Worm (Caenorhabditis elegans) whole organism, L2 larva: ENCODE results near the gene Y17G9B.8.
A peak's percentile ranks its signal among the peaks of the same experiment; 100 is the strongest.

Experiments
- C34F6.9 ChIP-seq: fragments of 150-350 bp; optimal IDR thresholded peaks from 2 replicates; lab custom pipeline; 2014; ENCODE audit warnings: missing biosample characterization, missing genetic modification characterization
- F13H6.1 ChIP-seq: sonication (generic microtip); optimal IDR thresholded peaks from 2 replicates; lab custom pipeline; 2016; ENCODE audit warnings: missing genetic modification characterization, missing compliant biosample characterization
- R02D3.7 ChIP-seq: fragments of 150-350 bp; optimal IDR thresholded peaks from 2 replicates; lab custom pipeline; 2014; ENCODE audit warnings: missing biosample characterization, missing genetic modification characterization
- Y55F3AM.14 ChIP-seq: fragments of 200-800 bp; sonication (Bioruptor generic); optimal IDR thresholded peaks from 2 replicates; lab custom pipeline; 2018; ENCODE audit warnings: mild to moderate bottlenecking, missing genetic modification characterization, missing compliant biosample characterization
- ZK546.5 ChIP-seq: sonication (generic microtip); optimal IDR thresholded peaks from 2 replicates; lab custom pipeline; 2017; ENCODE audit warnings: missing biosample characterization, missing genetic modification characterization
- alr-1 ChIP-seq: fragments of 150-350 bp; optimal IDR thresholded peaks from 2 replicates; lab custom pipeline; 2014; ENCODE audit warnings: missing biosample characterization, missing genetic modification characterization
- ama-1 ChIP-seq: fragments of 150-350 bp; optimal IDR thresholded peaks from 2 replicates; lab custom pipeline; 2018; ENCODE audit warnings: inconsistent platforms
- blmp-1 ChIP-seq: sonication (generic microtip); optimal IDR thresholded peaks from 2 replicates; lab custom pipeline; 2017; ENCODE audit warnings: missing genetic modification characterization, mild to moderate bottlenecking, missing compliant biosample characterization, antibody characterized with exemption, moderate library complexity; ENCODE audit not compliant: insufficient read depth
- ceh-16 ChIP-seq: fragments of 150-350 bp; optimal IDR thresholded peaks from 2 replicates; lab custom pipeline; 2014; ENCODE audit warnings: missing biosample characterization, missing genetic modification characterization
- crh-2 ChIP-seq: sonication (generic microtip); optimal IDR thresholded peaks from 2 replicates; lab custom pipeline; 2017; ENCODE audit warnings: missing biosample characterization, missing genetic modification characterization
- egl-27 ChIP-seq: sonication (generic microtip); optimal IDR thresholded peaks from 3 replicates; lab custom pipeline; 2017; ENCODE audit warnings: missing biosample characterization, missing genetic modification reagents, missing genetic modification characterization
- elt-3 ChIP-seq: sonication (generic microtip); optimal IDR thresholded peaks from 2 replicates; lab custom pipeline; 2017; ENCODE audit warnings: missing biosample characterization, missing genetic modification characterization
- fos-1 ChIP-seq: fragments of 150-350 bp; optimal IDR thresholded peaks from 2 replicates; lab custom pipeline; 2014; ENCODE audit warnings: missing biosample characterization, missing genetic modification characterization
- gmeb-1 ChIP-seq: fragments of 150-350 bp; optimal IDR thresholded peaks from 2 replicates; lab custom pipeline; 2014; ENCODE audit warnings: missing biosample characterization, missing genetic modification characterization
- lin-11 ChIP-seq: fragments of 150-350 bp; sonication (generic microtip); optimal IDR thresholded peaks from 2 replicates; lab custom pipeline; 2014; ENCODE audit warnings: missing biosample characterization, missing genetic modification characterization, inconsistent platforms, mixed read lengths
- lin-13 ChIP-seq: fragments of 150-350 bp; optimal IDR thresholded peaks from 2 replicates; lab custom pipeline; 2014; ENCODE audit warnings: missing biosample characterization, missing genetic modification reagents, missing genetic modification characterization
- lin-39 ChIP-seq: fragments of 150-350 bp; optimal IDR thresholded peaks from 2 replicates; lab custom pipeline; 2014; ENCODE audit warnings: missing biosample characterization, missing genetic modification reagents, missing genetic modification characterization
- lsy-2 ChIP-seq, 2 experiments: fragments of 150-350 bp in 1 of 2; sonication (generic microtip) in 1 of 2; optimal IDR thresholded peaks; 2 replicates each; lab custom pipeline; 2014 to 2017; ENCODE audit warnings: missing biosample characterization in 2 of 2, missing genetic modification characterization in 2 of 2
- mab-5 ChIP-seq: fragments of 150-350 bp; optimal IDR thresholded peaks from 2 replicates; lab custom pipeline; 2014; ENCODE audit warnings: missing biosample characterization, missing genetic modification characterization
- mdl-1 ChIP-seq, 2 experiments: fragments of 150-350 bp in 1 of 2; sonication (generic microtip) in 1 of 2; optimal IDR thresholded peaks; 2 replicates each; lab custom pipeline; 2017; ENCODE audit warnings: missing biosample characterization in 2 of 2, missing genetic modification characterization in 2 of 2
- nhr-10 ChIP-seq: sonication (generic microtip); optimal IDR thresholded peaks from 2 replicates; lab custom pipeline; 2017; ENCODE audit warnings: missing biosample characterization, missing genetic modification characterization
- nhr-11 ChIP-seq: fragments of 150-350 bp; optimal IDR thresholded peaks from 2 replicates; lab custom pipeline; 2014; ENCODE audit warnings: missing biosample characterization, missing genetic modification characterization
- nhr-21 ChIP-seq: fragments of 150-350 bp; optimal IDR thresholded peaks from 2 replicates; lab custom pipeline; 2014; ENCODE audit warnings: missing biosample characterization, missing genetic modification characterization
- nhr-23 ChIP-seq: fragments of 150-350 bp; optimal IDR thresholded peaks from 2 replicates; lab custom pipeline; 2014; ENCODE audit warnings: missing biosample characterization, missing genetic modification reagents, missing genetic modification characterization
- nhr-25 ChIP-seq: fragments of 150-350 bp; sonication (generic microtip); optimal IDR thresholded peaks from 3 replicates; lab custom pipeline; 2014; ENCODE audit warnings: missing biosample characterization, missing genetic modification characterization
- nhr-6 ChIP-seq: fragments of 150-350 bp; optimal IDR thresholded peaks from 2 replicates; lab custom pipeline; 2014; ENCODE audit warnings: missing biosample characterization, missing genetic modification characterization
- nhr-77 ChIP-seq: fragments of 150-350 bp; optimal IDR thresholded peaks from 2 replicates; lab custom pipeline; 2014; ENCODE audit warnings: missing biosample characterization, missing genetic modification characterization
- peb-1 ChIP-seq: fragments of 150-350 bp; optimal IDR thresholded peaks from 2 replicates; lab custom pipeline; 2014; ENCODE audit warnings: missing biosample characterization, missing genetic modification characterization
- skn-1 ChIP-seq: sonication (generic microtip); optimal IDR thresholded peaks from 2 replicates; lab custom pipeline; 2017; ENCODE audit warnings: missing biosample characterization, missing genetic modification characterization
- sma-3 ChIP-seq: sonication (generic microtip); optimal IDR thresholded peaks from 2 replicates; lab custom pipeline; 2016; ENCODE audit warnings: missing genetic modification reagents, missing genetic modification characterization, missing compliant biosample characterization
- unc-39 ChIP-seq: fragments of 150-350 bp; optimal IDR thresholded peaks from 2 replicates; lab custom pipeline; 2014; ENCODE audit warnings: missing biosample characterization, missing genetic modification characterization
- unc-55 ChIP-seq: fragments of 150-350 bp; sonication (generic microtip); optimal IDR thresholded peaks from 3 replicates; lab custom pipeline; 2014; ENCODE audit warnings: missing biosample characterization, missing genetic modification reagents, missing genetic modification characterization
- ztf-1 ChIP-seq: fragments of 200-800 bp; sonication (Bioruptor generic); conservative IDR thresholded peaks from 2 replicates; pipeline ENCODE4 v1.3.6; 2022; ENCODE audit warnings: missing genetic modification characterization, missing compliant biosample characterization
- ztf-11 ChIP-seq: sonication (generic microtip); optimal IDR thresholded peaks from 2 replicates; lab custom pipeline; 2017; ENCODE audit warnings: missing biosample characterization, missing genetic modification characterization

Gene Y17G9B.8

DNA sequence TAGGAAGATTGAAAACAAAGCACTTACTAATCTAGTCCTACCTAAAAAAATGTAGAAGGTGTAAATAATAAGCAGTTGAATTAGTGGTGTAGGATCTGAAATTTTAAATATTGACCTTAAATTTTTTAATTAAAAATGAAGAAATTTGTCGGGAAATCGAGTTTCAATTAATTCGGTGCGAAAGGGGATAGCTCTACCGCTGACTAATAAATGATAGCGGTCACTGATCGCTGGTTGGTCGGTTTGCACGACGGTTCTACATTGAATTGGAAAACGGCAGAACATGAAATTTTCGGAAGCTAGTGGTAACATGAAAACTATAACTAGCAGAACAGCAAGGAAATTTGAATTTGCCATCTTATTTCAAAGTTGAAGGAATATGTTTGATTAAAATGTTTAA, 21.5 kb upstream of the Y17G9B.8 start, which contains the start of gene set-15:
set-15 (minus strand) TSS at position 101 of the 400 bp plus-strand sequence.
- no peak for TF ChIP-seq alr-1
- TF ChIP-seq nhr-21 (tag; lab: Kevin White, UChicago): no peak
- TF ChIP-seq gmeb-1 (tag; lab: Kevin White, UChicago): no peak
- no peak for TF ChIP-seq lin-11
- no peak for TF ChIP-seq nhr-25 (tag; lab: Kevin White, UChicago)
- no peak for TF ChIP-seq egl-27 (tag; lab: Kevin White, UChicago)
- TF ChIP-seq C34F6.9 (tag; lab: Kevin White, UChicago): no peak
- no peak for TF ChIP-seq R02D3.7 (tag; lab: Kevin White, UChicago)
- TF ChIP-seq ztf-11: no peak
- no peak for TF ChIP-seq mdl-1 (tag; optimal IDR thresholded peaks at IDR 0.05; lab: Kevin White, UChicago)
- no peak for TF ChIP-seq nhr-77 (tag; lab: Kevin White, UChicago)
- no peak for TF ChIP-seq ceh-16 (tag; lab: Kevin White, UChicago)

DNA sequence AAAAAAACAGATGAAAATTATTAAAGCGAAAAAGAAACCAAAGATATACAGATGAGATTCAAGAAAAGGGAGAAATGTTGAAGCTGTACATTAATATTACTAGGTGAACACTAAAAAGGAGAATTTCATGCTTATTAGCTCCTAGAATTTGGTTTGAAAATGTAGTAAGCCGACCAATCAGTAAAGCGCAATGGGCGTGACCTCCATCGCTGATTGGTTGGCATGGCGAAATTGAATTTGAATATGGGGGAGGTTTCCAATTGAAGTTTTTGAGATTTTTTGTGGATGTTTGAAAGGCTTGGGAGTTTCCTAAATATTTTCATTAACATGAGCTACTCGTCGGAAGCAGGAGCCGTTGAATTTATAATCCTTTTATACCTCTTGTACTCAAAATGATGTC, 17.9 kb upstream of the Y17G9B.8 start:
- TF ChIP-seq blmp-1 (tag; lab: Kevin White, UChicago) (no peak), nhr-23 (no peak), crh-2 (tag; lab: Kevin White, UChicago) (no peak), F13H6.1 (tag; lab: Kevin White, UChicago) (no peak), Y55F3AM.14 (GFP tag; lab: Kevin White, UChicago) (no peak)

DNA sequence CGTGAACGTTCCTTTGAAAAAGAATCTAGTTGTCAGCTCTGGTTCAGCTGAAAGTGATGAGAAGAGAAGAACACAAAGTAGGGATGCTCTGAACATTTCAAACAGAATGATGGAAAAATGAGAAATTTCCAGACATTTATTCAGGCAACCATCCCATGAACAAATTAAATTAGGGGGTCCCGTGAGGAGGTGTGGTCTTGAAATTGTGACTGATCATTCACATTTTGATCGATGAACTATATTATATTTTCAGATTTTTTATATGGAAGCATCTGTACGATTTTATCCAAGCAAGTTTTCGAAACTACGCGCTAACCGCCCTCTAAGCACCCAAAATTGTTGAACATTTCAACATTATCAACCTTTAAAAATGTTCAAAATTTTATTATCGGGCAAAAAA, 17.4 kb upstream of the Y17G9B.8 start, which contains the start of gene R11E3.19:
R11E3.19 (minus strand) TSS at position 101 of the 400 bp plus-strand sequence.
- no peak for TF ChIP-seq skn-1 (tag; lab: Kevin White, UChicago)
- TF ChIP-seq lin-11: no peak
- no peak for TF ChIP-seq ztf-1 (GFP tag; lab: Robert Waterston, UW)
- no peak for TF ChIP-seq crh-2 (tag; lab: Kevin White, UChicago)
- no peak for TF ChIP-seq fos-1

DNA sequence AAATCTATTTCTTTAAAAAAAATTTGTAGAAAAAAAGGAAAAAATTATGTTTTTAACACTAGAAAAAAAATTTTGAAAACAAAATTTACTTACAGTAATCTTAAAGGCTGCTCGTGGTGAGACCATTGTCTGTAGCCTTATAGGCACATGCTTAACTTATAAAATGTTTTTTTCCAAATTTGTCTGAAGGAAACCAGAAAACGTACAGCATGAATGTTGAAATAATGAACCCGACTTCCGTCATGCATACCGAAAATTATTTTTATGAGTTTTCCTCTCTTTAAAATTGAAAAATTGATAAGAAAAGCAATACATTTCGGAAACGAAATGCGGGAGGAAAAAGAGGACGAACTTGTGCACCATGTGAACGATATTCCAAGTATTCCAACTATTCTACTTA, 13.2 kb upstream of the Y17G9B.8 start, which contains the start of gene R11E3.2:
R11E3.2 (plus strand) TSS at position 301 of the 400 bp plus-strand sequence.
- TF ChIP-seq nhr-23: no peak
- no peak for TF ChIP-seq lsy-2 (tag; optimal IDR thresholded peaks at IDR 0.05; lab: Kevin White, UChicago)
- no peak for TF ChIP-seq skn-1 (tag; lab: Kevin White, UChicago)
- peak; percentile 29 for TF ChIP-seq fos-1
- no peak for TF ChIP-seq lin-39 (tag; lab: Kevin White, UChicago)
- no peak for TF ChIP-seq lin-11

DNA sequence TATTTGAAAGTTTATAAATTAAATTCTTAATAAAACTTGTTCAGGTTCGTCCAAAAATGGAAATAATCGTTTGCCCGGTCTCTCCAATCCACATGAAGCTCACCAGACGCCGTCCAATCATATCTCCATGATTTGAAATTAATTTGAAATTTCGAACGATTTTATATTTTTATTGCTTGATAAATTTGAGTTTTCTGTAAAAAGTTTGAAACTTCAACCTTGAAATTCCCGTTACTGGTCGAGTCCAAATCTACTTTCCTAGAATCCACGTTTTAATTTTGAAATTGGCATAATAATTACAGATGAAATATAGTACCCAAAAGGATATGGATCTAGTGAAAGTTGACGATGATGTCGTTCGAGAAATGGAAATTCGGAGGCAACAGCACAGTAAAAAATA, 5.8 kb upstream of the Y17G9B.8 start, which contains the start of gene npp-26:
npp-26 (plus strand) TSS at position 301 of the 400 bp plus-strand sequence.
- TF ChIP-seq mab-5 (tag; lab: Kevin White, UChicago): no peak
- no peak for TF ChIP-seq unc-55 (GFP tag; lab: Kevin White, UChicago)

DNA sequence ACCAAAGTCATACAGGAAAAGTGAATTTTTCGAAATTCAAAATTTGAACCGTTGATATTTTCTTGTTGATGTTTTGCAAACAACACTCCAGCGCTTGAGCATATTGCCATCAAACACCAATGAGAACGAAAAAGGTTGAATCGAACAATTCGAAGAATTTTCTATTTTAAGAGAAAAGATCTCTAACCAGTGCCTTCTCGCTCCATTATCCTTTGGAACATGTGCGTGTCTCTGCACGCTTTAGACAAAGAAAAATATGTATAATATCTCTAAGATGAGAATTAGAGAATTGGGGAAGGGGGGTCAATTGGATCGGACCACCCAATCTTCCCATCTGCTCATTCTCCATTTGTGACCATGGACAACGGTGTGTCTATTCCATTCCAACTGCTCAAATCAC, 5.2 kb upstream of the Y17G9B.8 start, which contains the start of gene Y17G9B.2:
Y17G9B.2 (plus strand) TSS at position 301 of the 400 bp plus-strand sequence.
- no peak for TF ChIP-seq nhr-10 (tag; lab: Kevin White, UChicago)
- TF ChIP-seq ZK546.5 (tag; lab: Kevin White, UChicago): no peak
- TF ChIP-seq lin-13 (GFP tag; lab: Kevin White, UChicago): no peak
- TF ChIP-seq blmp-1 (tag; lab: Kevin White, UChicago): no peak
- no peak for TF ChIP-seq peb-1 (tag; lab: Kevin White, UChicago)
- TF ChIP-seq nhr-25 (tag; lab: Kevin White, UChicago): no peak
- TF ChIP-seq elt-3 (tag; lab: Kevin White, UChicago): no peak
- TF ChIP-seq Y55F3AM.14 (GFP tag; lab: Kevin White, UChicago): no peak
- no peak for TF ChIP-seq nhr-11 (tag; lab: Kevin White, UChicago)
- no peak for TF ChIP-seq unc-55 (GFP tag; lab: Kevin White, UChicago)
- no peak for TF ChIP-seq egl-27 (tag; lab: Kevin White, UChicago)
- TF ChIP-seq lin-39 (tag; lab: Kevin White, UChicago): no peak
- no peak for TF ChIP-seq alr-1
- no peak for TF ChIP-seq sma-3
- no peak for TF ChIP-seq nhr-6
- TF ChIP-seq ama-1: no peak
- TF ChIP-seq unc-39 (tag; lab: Kevin White, UChicago): no peak
- TF ChIP-seq nhr-23: no peak
- TF ChIP-seq R02D3.7 (tag; lab: Kevin White, UChicago): no peak
- TF ChIP-seq, all 48 proteins: peak for 0
